Worm (Caenorhabditis elegans) whole organism, midembryonic: ENCODE measurements around the gene C27A2.12.

Source experiments
- T22C8.4 ChIP-seq: fragments of 200-800 bp; sonication (Bioruptor generic); IDR thresholded peaks from 2 replicates; pipeline ENCODE4 v1.3.6; 2022; ENCODE audit warnings: missing genetic modification characterization, missing compliant biosample characterization
- cog-1 ChIP-seq: sonication (generic microtip); optimal IDR thresholded peaks from 2 replicates; lab custom pipeline; 2016; ENCODE audit warnings: missing genetic modification characterization, missing compliant biosample characterization
- flt-1 ChIP-seq: fragments of 200-800 bp; sonication (Bioruptor generic); IDR thresholded peaks from 2 replicates; pipeline ENCODE4 v1.3.6; 2022; ENCODE audit warnings: missing genetic modification characterization, missing compliant biosample characterization
- med-1 ChIP-seq: sonication (generic microtip); optimal IDR thresholded peaks from 2 replicates; lab custom pipeline; 2017; ENCODE audit warnings: missing genetic modification characterization, mild to moderate bottlenecking, missing compliant biosample characterization, antibody characterized with exemption, missing genetic modification reagents; ENCODE audit not compliant: insufficient read depth
- ref-1 ChIP-seq: fragments of 200-800 bp; sonication (Bioruptor generic); conservative IDR thresholded peaks from 2 replicates; pipeline ENCODE4 v1.3.6; 2022; ENCODE audit warnings: missing genetic modification reagents, missing genetic modification characterization, missing compliant biosample characterization
- tab-1 ChIP-seq: fragments of 200-800 bp; sonication (Bioruptor generic); IDR thresholded peaks from 2 replicates; pipeline ENCODE4 v1.3.6; 2022; ENCODE audit warnings: missing genetic modification characterization, missing compliant biosample characterization
- ztf-23 ChIP-seq: fragments of 200-800 bp; sonication (Bioruptor generic); IDR thresholded peaks from 2 replicates; pipeline ENCODE4 v1.3.6; 2022; ENCODE audit warnings: missing genetic modification reagents, missing genetic modification characterization, missing compliant biosample characterization

DNA sequence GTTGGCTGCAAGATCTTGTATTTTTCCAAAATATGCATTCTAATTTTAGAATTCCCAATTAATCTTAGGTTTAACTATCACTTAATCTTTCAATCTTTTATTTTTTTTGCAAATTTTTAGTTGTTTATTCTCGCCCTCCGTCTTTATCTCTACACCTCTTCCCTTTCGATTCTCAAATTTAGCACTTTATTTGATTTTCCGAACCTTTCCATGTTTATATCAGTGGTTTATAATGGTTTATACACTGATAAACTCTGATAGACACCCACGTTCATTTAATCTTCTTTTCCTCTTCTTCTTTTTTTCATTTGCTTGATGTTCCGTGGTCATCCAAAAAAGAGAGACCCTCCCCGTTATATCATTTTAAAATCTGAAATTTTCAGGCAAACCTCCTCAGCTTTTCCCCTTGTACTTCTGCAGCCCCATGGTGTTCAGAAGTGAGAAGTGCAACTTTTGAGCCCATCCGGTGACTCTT is 35.5 kb downstream of the C27A2.12 start, which contains the start of the genes nsy-1 and F59A6.13:
- no peak for TF ChIP-seq ref-1
- TF ChIP-seq ztf-23 (GFP tag; lab: Robert Waterston, UW): no peak
- TF ChIP-seq tab-1 (GFP tag; lab: Robert Waterston, UW): no peak
- no peak for TF ChIP-seq T22C8.4 (GFP tag; lab: Robert Waterston, UW)
- no peak for TF ChIP-seq med-1 (GFP tag; lab: Kevin White, UChicago)
- TF ChIP-seq flt-1 (GFP tag; lab: Robert Waterston, UW): no peak
- no peak for TF ChIP-seq cog-1 (tag; lab: Kevin White, UChicago)
